Worm (Caenorhabditis elegans) whole organism, L1 larva: Measurements from ENCODE around the gene nra-1.

Experiments
- C16A3.4 ChIP-seq: fragments of 150-350 bp; optimal IDR thresholded peaks from 2 replicates; lab custom pipeline; 2014; ENCODE audit warnings: missing biosample characterization, missing genetic modification characterization
- F16B12.6 ChIP-seq: fragments of 150-350 bp; optimal IDR thresholded peaks from 2 replicates; lab custom pipeline; 2014; ENCODE audit warnings: missing biosample characterization, missing genetic modification characterization
- aly-2 ChIP-seq: fragments of 150-350 bp; optimal IDR thresholded peaks from 2 replicates; lab custom pipeline; 2014; ENCODE audit warnings: missing biosample characterization, missing genetic modification characterization
- ama-1 ChIP-seq: fragments of 150-350 bp; optimal IDR thresholded peaks from 2 replicates; lab custom pipeline; 2014
- ceh-63 ChIP-seq: fragments of 200-800 bp; sonication (Bioruptor generic); optimal IDR thresholded peaks from 2 replicates; lab custom pipeline; 2018; ENCODE audit warnings: mild to moderate bottlenecking, missing genetic modification characterization, missing compliant biosample characterization
- ceh-8 ChIP-seq: fragments of 200-800 bp; sonication (Bioruptor generic); optimal IDR thresholded peaks from 2 replicates; lab custom pipeline; 2018; ENCODE audit warnings: mild to moderate bottlenecking, missing genetic modification characterization, moderate library complexity, missing compliant biosample characterization
- ceh-90 ChIP-seq: sonication (generic microtip); optimal IDR thresholded peaks from 2 replicates; lab custom pipeline; 2016; ENCODE audit warnings: missing genetic modification characterization, missing compliant biosample characterization
- dpl-1 ChIP-seq, 3 experiments: fragments of 150-350 bp in 2 of 3; sonication (generic microtip) in 1 of 3; optimal IDR thresholded peaks; 2 replicates each; lab custom pipeline; 2014 to 2017; ENCODE audit warnings: missing biosample characterization in 3 of 3, missing genetic modification characterization in 3 of 3, missing genetic modification reagents in 3 of 3
- efl-1 ChIP-seq, 4 experiments: fragments of 150-350 bp; optimal IDR thresholded peaks in 3 of 4; peaks in 1 of 4; 1 replicate in 1 of 4; 2 replicates in 3 of 4; lab custom pipeline; 2014; ENCODE audit warnings: missing biosample characterization in 2 of 4, missing genetic modification characterization in 2 of 4, missing genetic modification reagents in 2 of 4
- egl-13 ChIP-seq: sonication (generic microtip); optimal IDR thresholded peaks from 2 replicates; lab custom pipeline; 2016; ENCODE audit warnings: missing genotype, missing genetic modification reagents, missing genetic modification characterization, missing compliant biosample characterization
- egl-27 ChIP-seq, 2 experiments: fragments of 150-350 bp in 1 of 2; sonication (generic microtip); optimal IDR thresholded peaks; 3 replicates each; lab custom pipeline; 2017 to 2018; ENCODE audit warnings: missing biosample characterization in 2 of 2, missing genetic modification characterization in 2 of 2, missing genetic modification reagents in 2 of 2
- elt-2 ChIP-seq: sonication (generic microtip); optimal IDR thresholded peaks from 2 replicates; lab custom pipeline; 2016; ENCODE audit warnings: missing genetic modification characterization, mild to moderate bottlenecking, inconsistent platforms, missing compliant biosample characterization, missing genetic modification reagents
- elt-3 ChIP-seq, 6 experiments: fragments of 150-350 bp in 1 of 6; sonication (generic microtip); optimal IDR thresholded peaks; 2 replicates each; lab custom pipeline; 2017 to 2018; ENCODE audit warnings: missing biosample characterization in 6 of 6, missing genetic modification characterization in 6 of 6, inconsistent platforms in 1 of 6
- fkh-10 ChIP-seq: sonication (generic microtip); optimal IDR thresholded peaks from 2 replicates; lab custom pipeline; 2017; ENCODE audit warnings: missing biosample characterization, missing genetic modification reagents, missing genetic modification characterization
- fkh-4 ChIP-seq: sonication (generic microtip); optimal IDR thresholded peaks from 2 replicates; lab custom pipeline; 2016; ENCODE audit warnings: missing compliant biosample characterization, missing genetic modification characterization, borderline replicate concordance
- fkh-8 ChIP-seq: sonication (generic microtip); optimal IDR thresholded peaks from 2 replicates; lab custom pipeline; 2016; ENCODE audit warnings: mild to moderate bottlenecking, missing genetic modification characterization, missing compliant biosample characterization
- grh-1 ChIP-seq: fragments of 200-800 bp; sonication (Bioruptor generic); IDR thresholded peaks from 2 replicates; pipeline ENCODE4 v1.3.6; 2022; ENCODE audit warnings: missing genetic modification reagents, missing genetic modification characterization, missing compliant biosample characterization
- hpl-2 ChIP-seq: fragments of 150-350 bp; optimal IDR thresholded peaks from 2 replicates; lab custom pipeline; 2014; ENCODE audit warnings: missing biosample characterization, missing genetic modification reagents, missing genetic modification characterization
- isw-1 ChIP-seq: fragments of 200-800 bp; sonication (Bioruptor generic); IDR thresholded peaks from 2 replicates; pipeline ENCODE4 v1.3.6; 2022; ENCODE audit warnings: missing genetic modification characterization, missing compliant biosample characterization
- lin-13 ChIP-seq: fragments of 150-350 bp; optimal IDR thresholded peaks from 2 replicates; lab custom pipeline; 2014; ENCODE audit warnings: missing biosample characterization, missing genetic modification reagents, missing genetic modification characterization
- lin-35 ChIP-seq, 2 experiments: fragments of 150-350 bp; optimal IDR thresholded peaks; 2 replicates each; lab custom pipeline; 2014; ENCODE audit warnings: missing biosample characterization in 2 of 2, missing genetic modification characterization in 2 of 2, missing genetic modification reagents in 2 of 2
- lin-39 ChIP-seq: fragments of 150-350 bp; optimal IDR thresholded peaks from 2 replicates; lab custom pipeline; 2014; ENCODE audit warnings: missing biosample characterization, missing genetic modification reagents, missing genetic modification characterization
- lir-3 ChIP-seq: sonication (generic microtip); optimal IDR thresholded peaks from 2 replicates; lab custom pipeline; 2016; ENCODE audit warnings: mild to moderate bottlenecking, missing genetic modification characterization, moderate library complexity, missing compliant biosample characterization; ENCODE audit not compliant: poor library complexity
- lsy-2 ChIP-seq, 2 experiments: fragments of 150-350 bp; optimal IDR thresholded peaks; 2 replicates each; lab custom pipeline; 2014; ENCODE audit warnings: missing biosample characterization in 2 of 2, missing genetic modification characterization in 2 of 2
- mab-9 ChIP-seq: fragments of 200-800 bp; sonication (Bioruptor generic); IDR thresholded peaks from 2 replicates; pipeline ENCODE4 v1.3.6; 2022; ENCODE audit warnings: missing genetic modification reagents, missing genetic modification characterization, missing compliant biosample characterization
- mdl-1 ChIP-seq, 2 experiments: fragments of 150-350 bp; optimal IDR thresholded peaks; 2 replicates each; lab custom pipeline; 2014 to 2017; ENCODE audit warnings: missing biosample characterization in 2 of 2, missing genetic modification characterization in 2 of 2, inconsistent platforms in 1 of 2
- mep-1 ChIP-seq: fragments of 150-350 bp; optimal IDR thresholded peaks from 2 replicates; lab custom pipeline; 2014; ENCODE audit warnings: missing biosample characterization, missing genetic modification characterization
- nhr-28 ChIP-seq: fragments of 150-350 bp; optimal IDR thresholded peaks from 2 replicates; lab custom pipeline; 2014; ENCODE audit warnings: missing biosample characterization, missing genetic modification characterization
- nhr-47 ChIP-seq: sonication (generic microtip); optimal IDR thresholded peaks from 2 replicates; lab custom pipeline; 2016; ENCODE audit warnings: mild to moderate bottlenecking, missing genetic modification characterization, moderate library complexity, missing compliant biosample characterization
- nhr-76 ChIP-seq: sonication (generic microtip); optimal IDR thresholded peaks from 2 replicates; lab custom pipeline; 2017; ENCODE audit warnings: missing biosample characterization, missing genetic modification characterization
- nhr-77 ChIP-seq: fragments of 150-350 bp; optimal IDR thresholded peaks from 2 replicates; lab custom pipeline; 2014; ENCODE audit warnings: missing biosample characterization, missing genetic modification characterization
- nhr-85 ChIP-seq: sonication (generic microtip); peaks from one replicate; lab custom pipeline; 2016; ENCODE audit warnings: missing genetic modification characterization, inconsistent platforms, missing compliant biosample characterization
- nhr-90 ChIP-seq: sonication (generic microtip); optimal IDR thresholded peaks from 2 replicates; lab custom pipeline; 2016; ENCODE audit warnings: mild to moderate bottlenecking, missing genetic modification characterization, missing compliant biosample characterization; ENCODE audit not compliant: poor library complexity
- pag-3 ChIP-seq: sonication (generic microtip); optimal IDR thresholded peaks from 2 replicates; lab custom pipeline; 2017; ENCODE audit warnings: missing genetic modification characterization, mild to moderate bottlenecking, missing compliant biosample characterization, antibody characterized with exemption, borderline replicate concordance; ENCODE audit not compliant: insufficient read depth
- rnt-1 ChIP-seq: sonication (generic microtip); optimal IDR thresholded peaks from 2 replicates; lab custom pipeline; 2016; ENCODE audit warnings: mild to moderate bottlenecking, missing genetic modification characterization, moderate library complexity, missing compliant biosample characterization
- snpc-4 ChIP-seq: fragments of 150-350 bp; optimal IDR thresholded peaks from 2 replicates; lab custom pipeline; 2014; ENCODE audit warnings: missing biosample characterization, missing genetic modification characterization
- sox-4 ChIP-seq: sonication (generic microtip); optimal IDR thresholded peaks from 2 replicates; lab custom pipeline; 2016; ENCODE audit warnings: missing genetic modification characterization, missing compliant biosample characterization
- sptf-1 ChIP-seq: fragments of 150-350 bp; optimal IDR thresholded peaks from 2 replicates; lab custom pipeline; 2014; ENCODE audit warnings: missing biosample characterization, missing genetic modification characterization
- sup-37 ChIP-seq: fragments of 200-800 bp; sonication (Bioruptor generic); optimal IDR thresholded peaks from 2 replicates; lab custom pipeline; 2018; ENCODE audit warnings: mild to moderate bottlenecking, missing genetic modification characterization, missing compliant biosample characterization
- swsn-7 ChIP-seq: sonication (generic microtip); optimal IDR thresholded peaks from 2 replicates; lab custom pipeline; 2016; ENCODE audit warnings: missing genetic modification characterization, missing compliant biosample characterization
- unc-130 ChIP-seq: fragments of 150-350 bp; optimal IDR thresholded peaks from 2 replicates; lab custom pipeline; 2017; ENCODE audit warnings: missing biosample characterization, missing genetic modification characterization, inconsistent platforms
- unc-62 ChIP-seq: fragments of 150-350 bp; optimal IDR thresholded peaks from 2 replicates; lab custom pipeline; 2014; ENCODE audit warnings: missing biosample characterization, missing genetic modification reagents, missing genetic modification characterization
- unc-98 ChIP-seq: fragments of 200-800 bp; sonication (Bioruptor generic); IDR thresholded peaks from 2 replicates; pipeline ENCODE4 v1.3.6; 2022; ENCODE audit warnings: missing genetic modification characterization, missing compliant biosample characterization
- vab-15 ChIP-seq: sonication (generic microtip); optimal IDR thresholded peaks from 2 replicates; lab custom pipeline; 2017; ENCODE audit warnings: missing genotype, mild to moderate bottlenecking, missing genetic modification characterization, missing compliant biosample characterization
- xbp-1 ChIP-seq: sonication (generic microtip); optimal IDR thresholded peaks from 2 replicates; lab custom pipeline; 2016; ENCODE audit warnings: missing genetic modification characterization, missing compliant biosample characterization
- zag-1 ChIP-seq: fragments of 150-350 bp; optimal IDR thresholded peaks from 2 replicates; lab custom pipeline; 2014; ENCODE audit warnings: missing biosample characterization, missing genetic modification characterization
- ztf-11 ChIP-seq, 2 experiments: sonication (generic microtip); optimal IDR thresholded peaks; 2 replicates each; lab custom pipeline; 2016 to 2017; ENCODE audit warnings: missing genetic modification characterization in 2 of 2, missing biosample characterization in 1 of 2, missing compliant biosample characterization in 1 of 2
- ztf-4 ChIP-seq: fragments of 150-350 bp; optimal IDR thresholded peaks from 2 replicates; lab custom pipeline; 2014; ENCODE audit warnings: missing biosample characterization, missing genetic modification characterization

The nra-1 gene

ce11 chrIV:17281060-17282021 lies 2.7 kb downstream of the nra-1 start (continued):
- TF ChIP-seq elt-2 (peak; percentile 59), lin-39 (no peak), xbp-1 (tag; lab: Kevin White, UChicago) (peak; percentile 57), fkh-4 (tag; lab: Kevin White, UChicago) (no peak), zag-1 (tag; lab: Kevin White, UChicago) (no peak), lsy-2 (tag; optimal IDR thresholded peaks at IDR 0.05; lab: Kevin White, UChicago) (peak; percentile 68 to 75), ztf-11 (tag; optimal IDR thresholded peaks at IDR 0.05; lab: Kevin White, UChicago) (no peak), unc-62 (GFP tag; lab: Kevin White, UChicago) (no peak), ama-1 (peak; percentile 99), fkh-10 (no peak), lin-35 (GFP tag; optimal IDR thresholded peaks at IDR 0.05; lab: Kevin White, UChicago) (peak; percentile 36 to 60), elt-3 (tag; optimal IDR thresholded peaks at IDR 0.05; lab: Kevin White, UChicago) (peak in 1 of 6 experiments; percentile 44), sup-37 (GFP tag; lab: Kevin White, UChicago) (no peak), nhr-77 (no peak), mep-1 (tag; lab: Kevin White, UChicago) (peak; percentile 91), snpc-4 (tag; lab: Kevin White, UChicago) (peak; percentile 13), lir-3 (tag; lab: Kevin White, UChicago) (peak; percentile 10), mab-9 (GFP tag; lab: Robert Waterston, UW) (no peak), grh-1 (GFP tag; lab: Robert Waterston, UW) (no peak), F16B12.6 (tag; lab: Kevin White, UChicago) (no peak), unc-130 (tag; lab: Kevin White, UChicago) (no peak), ceh-8 (peak; percentile 15), hpl-2 (GFP tag; lab: Kevin White, UChicago) (no peak), lin-13 (peak; percentile 62), sptf-1 (tag; lab: Kevin White, UChicago) (no peak), unc-98 (GFP tag; lab: Robert Waterston, UW) (no peak), ztf-4 (tag; lab: Kevin White, UChicago) (peak; percentile 58), pag-3 (tag; lab: Kevin White, UChicago) (peak; percentile 25), swsn-7 (tag; lab: Kevin White, UChicago) (peak; percentile 72), C16A3.4 (tag; lab: Kevin White, UChicago) (peak; percentile 17), ceh-90 (tag; lab: Kevin White, UChicago) (no peak)
- TF ChIP-seq, all 84 proteins: peak for 39

- TF ChIP-seq egl-13 (tag; lab: Kevin White, UChicago) (no peak), efl-1 (optimal IDR thresholded peaks at IDR 0.05; lab: Kevin White, UChicago) (no peak), efl-1 (GFP tag; optimal IDR thresholded peaks at IDR 0.05 in 1 of 2; lab: Kevin White, UChicago) (peak in 1 of 2 experiments; percentile 66), zag-1 (tag; lab: Kevin White, UChicago) (no peak), egl-27 (tag; optimal IDR thresholded peaks at IDR 0.05; lab: Kevin White, UChicago) (no peak), unc-98 (GFP tag; lab: Robert Waterston, UW) (no peak), fkh-4 (tag; lab: Kevin White, UChicago) (no peak), mep-1 (tag; lab: Kevin White, UChicago) (no peak), ceh-63 (GFP tag; lab: Kevin White, UChicago) (no peak), fkh-8 (tag; lab: Kevin White, UChicago) (peak; percentile 9), sox-4 (tag; lab: Kevin White, UChicago) (no peak), isw-1 (GFP tag; lab: Robert Waterston, UW) (no peak), nhr-85 (peak; percentile 86), nhr-28 (tag; lab: Kevin White, UChicago) (no peak), nhr-76 (no peak), nhr-90 (no peak), mdl-1 (tag; optimal IDR thresholded peaks at IDR 0.05; lab: Kevin White, UChicago) (no peak), rnt-1 (tag; lab: Kevin White, UChicago) (peak; percentile 16), aly-2 (no peak), dpl-1 (GFP tag; optimal IDR thresholded peaks at IDR 0.05; lab: Kevin White, UChicago) (no peak), nhr-47 (tag; lab: Kevin White, UChicago) (no peak), lsy-2 (tag; optimal IDR thresholded peaks at IDR 0.05; lab: Kevin White, UChicago) (peak in 1 of 2 experiments; percentile 11), lin-35 (GFP tag; optimal IDR thresholded peaks at IDR 0.05; lab: Kevin White, UChicago) (peak in 1 of 2 experiments; percentile 0), vab-15 (tag; lab: Kevin White, UChicago) (no peak)
Observed at ce11 chrIV:17280441-17280939, 3.5 kb downstream of the nra-1 start.
